Worm (Caenorhabditis elegans) whole organism, mixed stage, embryonic: Measurements from ENCODE around the gene tam-1.

Source experiments
- nhr-28 ChIP-seq: fragments of 150-350 bp; optimal IDR thresholded peaks from 2 replicates; lab custom pipeline; 2014; ENCODE audit warnings: missing biosample characterization, missing genetic modification characterization
- snpc-4 ChIP-seq: fragments of 150-350 bp; optimal IDR thresholded peaks from 2 replicates; lab custom pipeline; 2014; ENCODE audit warnings: missing biosample characterization, missing genetic modification characterization
- ztf-11 ChIP-seq: fragments of 150-350 bp; optimal IDR thresholded peaks from 2 replicates; lab custom pipeline; 2014; ENCODE audit warnings: missing biosample characterization, missing genetic modification characterization

DNA sequence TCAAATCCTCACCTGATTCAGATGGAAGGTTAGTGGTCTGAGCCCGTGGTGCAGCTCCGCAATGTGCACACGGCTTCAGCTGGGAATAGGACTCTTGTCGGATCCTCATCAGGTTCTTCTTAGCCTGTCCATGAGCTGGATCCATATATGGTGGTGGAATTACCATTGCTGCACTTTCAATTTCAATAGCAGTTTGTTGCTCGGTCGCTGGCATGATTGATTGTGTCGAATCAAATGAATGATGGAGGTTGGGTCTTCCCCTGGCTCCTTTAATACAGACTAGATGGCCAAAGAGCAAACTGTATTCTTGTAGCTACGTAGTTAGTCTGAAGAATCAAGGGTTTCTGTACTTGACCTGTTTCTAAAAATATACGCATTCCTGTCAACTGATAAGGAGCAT lies 30.1 kb downstream of the tam-1 start, which contains the start of gene C02E7.10:
- no peak for TF ChIP-seq snpc-4 (tag; lab: Kevin White, UChicago)
- TF ChIP-seq nhr-28 = no peak
- no peak for TF ChIP-seq ztf-11 (tag; lab: Kevin White, UChicago)
